Worm (Caenorhabditis elegans): ENCODE measurements around the gene clec-158.

clec-158 gene

ce11 chrIII:6891560-6891959 lies 32.2 kb upstream of the clec-158 start, which contains the start of gene K04C2.5:
K04C2.5 (minus strand) TSS chrIII:6891660.
- TF ChIP-seq ttx-3 (tag; optimal IDR thresholded peaks at IDR 0.05) (no peak), T23F11.4 (GFP tag; optimal IDR thresholded peaks at IDR 0.05) (no peak), ets-4 (tag; optimal IDR thresholded peaks at IDR 0.05) (no peak), K02D7.2 (tag; optimal IDR thresholded peaks at IDR 0.05) (no peak), ceh-24 (tag; optimal IDR thresholded peaks at IDR 0.05) (no peak), ceh-48 (tag; optimal IDR thresholded peaks at IDR 0.05) (no peak), ceh-45 (GFP tag; IDR thresholded peaks at IDR 0.05) (no peak), syd-9 (tag; optimal IDR thresholded peaks at IDR 0.05) (no peak), ceh-6 (GFP tag; optimal IDR thresholded peaks at IDR 0.05) (no peak)

ce11 chrIII:6888999-6889824 lies 29.8 kb upstream of the clec-158 start, which contains the start of the genes brd-1 and K04C2.2:
brd-1 (minus strand) TSS chrIII:6889504.
K04C2.2 (plus strand) TSS chrIII:6889774.
- no peak for TF ChIP-seq K02D7.2 (tag; optimal IDR thresholded peaks at IDR 0.05)
- no peak for TF ChIP-seq ceh-48 (tag; optimal IDR thresholded peaks at IDR 0.05)
- no peak for TF ChIP-seq pros-1 (tag; optimal IDR thresholded peaks at IDR 0.05)
- TF ChIP-seq syd-9 (tag; optimal IDR thresholded peaks at IDR 0.05): no peak

- TF ChIP-seq elt-2 (tag; optimal IDR thresholded peaks at IDR 0.05) (no peak), nhr-232 (tag; optimal IDR thresholded peaks at IDR 0.05) (no peak), K02D7.2 (tag; optimal IDR thresholded peaks at IDR 0.05) (no peak), dve-1 (tag; optimal IDR thresholded peaks at IDR 0.05) (peak; percentile 12), ref-2 (tag; optimal IDR thresholded peaks at IDR 0.05) (peak; percentile 17), pag-3 (tag; optimal IDR thresholded peaks at IDR 0.05; ENCODE audit: borderline replicate concordance) (no peak)
Observed at ce11 chrIII:6888497-6888896, 29.1 kb upstream of the clec-158 start.

ce11 chrIII:6887574-6887973 lies 28.2 kb upstream of the clec-158 start:
- TF ChIP-seq hlh-15 (tag; optimal IDR thresholded peaks at IDR 0.05) (no peak), ceh-19 (GFP tag; optimal IDR thresholded peaks at IDR 0.05) (peak; percentile 36), pag-3 (tag; optimal IDR thresholded peaks at IDR 0.05; ENCODE audit: borderline replicate concordance) (no peak), pha-4 (tag; optimal IDR thresholded peaks at IDR 0.05) (no peak), unc-3 (GFP tag; conservative IDR thresholded peaks at IDR 0.05) (peak; percentile 52; the same call in 1 of the 2 replicates), unc-3 (tag; optimal IDR thresholded peaks at IDR 0.05) (peak; percentile 44), mec-3 (tag; optimal IDR thresholded peaks at IDR 0.05; ENCODE audit: borderline replicate concordance) (no peak), T23F11.4 (GFP tag; optimal IDR thresholded peaks at IDR 0.05) (peak; percentile 58), nfya-1 (tag; optimal IDR thresholded peaks at IDR 0.05) (peak; percentile 54), K02D7.2 (tag; optimal IDR thresholded peaks at IDR 0.05) (peak; percentile 52), nhr-232 (tag; optimal IDR thresholded peaks at IDR 0.05) (peak; percentile 79), zip-5 (tag; optimal IDR thresholded peaks at IDR 0.05) (peak; percentile 33), ceh-24 (tag; optimal IDR thresholded peaks at IDR 0.05) (no peak), rnt-1 (tag; optimal IDR thresholded peaks at IDR 0.05) (peak; percentile 67), hlh-13 (GFP tag; optimal IDR thresholded peaks at IDR 0.05) (no peak), syd-9 (tag; optimal IDR thresholded peaks at IDR 0.05) (peak; percentile 63), hlh-8 (tag; optimal IDR thresholded peaks at IDR 0.05) (peak; percentile 53), ceh-18 (tag; optimal IDR thresholded peaks at IDR 0.05) (peak; percentile 74), ceh-2 (tag; optimal IDR thresholded peaks at IDR 0.05) (peak; percentile 27), ahr-1 (tag; optimal IDR thresholded peaks at IDR 0.05) (no peak), dmd-4 (tag; optimal IDR thresholded peaks at IDR 0.05; ENCODE audit: borderline replicate concordance) (peak; percentile 57), lim-6 (tag; optimal IDR thresholded peaks at IDR 0.05) (no peak), ref-2 (tag; optimal IDR thresholded peaks at IDR 0.05) (peak; percentile 61), pha-2 (tag; optimal IDR thresholded peaks at IDR 0.05) (no peak), C08G9.2 (tag; optimal IDR thresholded peaks at IDR 0.05) (peak; percentile 52), sox-2 (GFP tag; IDR thresholded peaks at IDR 0.05) (peak; percentile 66), tbx-2 (tag; optimal IDR thresholded peaks at IDR 0.05) (peak; percentile 70), pros-1 (tag; optimal IDR thresholded peaks at IDR 0.05) (no peak), Y22D7AL.16 (tag; optimal IDR thresholded peaks at IDR 0.05) (peak; percentile 54), dve-1 (tag; optimal IDR thresholded peaks at IDR 0.05) (peak; percentile 47), pat-9 (tag; optimal IDR thresholded peaks at IDR 0.05) (peak; percentile 69), che-1 (tag; optimal IDR thresholded peaks at IDR 0.05) (peak; percentile 77), ceh-22 (tag; optimal IDR thresholded peaks at IDR 0.05) (no peak), madf-2 (tag; optimal IDR thresholded peaks at IDR 0.05) (peak; percentile 75), sox-4 (tag; optimal IDR thresholded peaks at IDR 0.05) (peak; percentile 76), elt-2 (tag; optimal IDR thresholded peaks at IDR 0.05) (peak; percentile 72), ceh-34 (tag; optimal IDR thresholded peaks at IDR 0.05) (peak; percentile 55)
